Worm (Caenorhabditis elegans): ENCODE results near the gene F20D6.5.

Gene F20D6.5

DNA sequence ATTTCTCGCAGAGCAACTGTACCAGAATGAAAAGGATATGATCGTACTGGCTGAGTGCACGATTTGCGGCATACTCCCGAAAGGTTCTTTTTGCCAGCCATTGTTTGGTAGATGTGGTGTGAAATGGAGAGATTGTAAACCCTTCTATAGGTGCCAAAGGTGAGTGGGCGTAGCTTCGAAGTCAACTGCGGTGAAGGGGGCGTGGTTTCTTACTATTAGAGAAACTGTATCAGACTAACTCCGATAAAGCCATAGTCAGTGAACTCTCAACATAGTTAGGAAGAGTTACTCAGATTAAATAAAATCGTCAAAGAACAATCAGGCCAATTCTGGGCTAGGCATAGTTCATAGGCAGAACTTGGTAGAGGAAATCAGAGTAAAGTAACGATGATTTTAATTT lies 15.6 kb downstream of the F20D6.5 start, which contains the start of gene F20D6.9:
TSS of gene F20D6.9 (minus strand) at position 101 of the 400 bp plus-strand sequence.
- TF ChIP-seq skn-1 (tag; optimal IDR thresholded peaks at IDR 0.05) (no peak), hpl-2 (GFP tag; optimal IDR thresholded peaks at IDR 0.05) (no peak), jun-1 (tag; optimal IDR thresholded peaks at IDR 0.05) (no peak), lin-35 (GFP tag; optimal IDR thresholded peaks at IDR 0.05) (no peak), xbp-1 (tag; optimal IDR thresholded peaks at IDR 0.05) (no peak), hlh-17 (GFP tag; optimal IDR thresholded peaks at IDR 0.05; ENCODE audit: borderline replicate concordance) (no peak), efl-3 (GFP tag; optimal IDR thresholded peaks at IDR 0.05) (no peak), lsy-2 (tag; optimal IDR thresholded peaks at IDR 0.05) (no peak), blmp-1 (tag; optimal IDR thresholded peaks at IDR 0.05) (no peak), dsc-1 (tag; optimal IDR thresholded peaks at IDR 0.05) (no peak), unc-30 (tag; optimal IDR thresholded peaks at IDR 0.05) (no peak), C16A3.4 (tag; optimal IDR thresholded peaks at IDR 0.05) (no peak), ztf-4 (tag; optimal IDR thresholded peaks at IDR 0.05) (no peak)

DNA sequence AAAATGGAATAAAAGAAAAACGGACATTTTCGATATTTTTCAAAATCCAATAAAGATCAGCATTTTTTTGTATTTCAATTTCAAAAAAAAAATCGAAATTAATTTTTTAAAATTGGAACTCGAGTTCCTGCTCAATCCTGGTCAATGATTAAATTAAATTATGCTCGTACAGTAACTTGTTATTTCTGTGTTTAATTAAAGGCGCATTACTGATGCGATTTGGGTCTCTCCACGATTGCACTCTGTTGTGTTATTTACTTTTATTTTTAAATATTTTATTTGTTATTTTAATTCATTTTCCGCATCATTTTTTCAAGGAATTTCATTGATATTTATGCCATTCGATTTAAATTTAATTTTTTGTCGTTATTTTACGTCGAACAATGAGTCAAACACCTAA lies 16.5 kb downstream of the F20D6.5 start:
- no peak for TF ChIP-seq aly-2 (tag; optimal IDR thresholded peaks at IDR 0.05)
- TF ChIP-seq nhr-76 (tag; optimal IDR thresholded peaks at IDR 0.05): no peak
- TF ChIP-seq C04F5.9 (tag; optimal IDR thresholded peaks at IDR 0.05): no peak
- no peak for TF ChIP-seq C34B4.2 (tag; optimal IDR thresholded peaks at IDR 0.05)
- TF ChIP-seq alr-1 (tag; optimal IDR thresholded peaks at IDR 0.05; ENCODE audit: borderline replicate concordance): no peak
- no peak for TF ChIP-seq nhr-47 (tag; optimal IDR thresholded peaks at IDR 0.05)
- no peak for TF ChIP-seq nhr-77 (tag; optimal IDR thresholded peaks at IDR 0.05)
- no peak for TF ChIP-seq rnt-1 (tag; optimal IDR thresholded peaks at IDR 0.05)
- no peak for TF ChIP-seq efl-1 (optimal IDR thresholded peaks at IDR 0.05)
- TF ChIP-seq efl-1 (GFP tag; optimal IDR thresholded peaks at IDR 0.05 in 1 of 2): no peak
- no peak for TF ChIP-seq fkh-10 (GFP tag; optimal IDR thresholded peaks at IDR 0.05)
- TF ChIP-seq pqm-1 (tag; optimal IDR thresholded peaks at IDR 0.05): no peak
- no peak for TF ChIP-seq ceh-82 (tag; optimal IDR thresholded peaks at IDR 0.05)
- TF ChIP-seq lsy-2 (tag; optimal IDR thresholded peaks at IDR 0.05): no peak
- no peak for TF ChIP-seq egl-13 (tag; optimal IDR thresholded peaks at IDR 0.05)
- no peak for TF ChIP-seq hpl-2 (GFP tag; optimal IDR thresholded peaks at IDR 0.05)
- TF ChIP-seq snpc-4 (tag; optimal IDR thresholded peaks at IDR 0.05): no peak
- TF ChIP-seq ces-1 (GFP tag; optimal IDR thresholded peaks at IDR 0.05): no peak
- TF ChIP-seq unc-62 (GFP tag; optimal IDR thresholded peaks at IDR 0.05): no peak

- TF ChIP-seq unc-62 (GFP tag; optimal IDR thresholded peaks at IDR 0.05) (no peak), snu-23 (GFP tag; optimal IDR thresholded peaks at IDR 0.05) (peak; percentile 9), mab-9 (GFP tag; IDR thresholded peaks at IDR 0.05) (no peak), rnt-1 (tag; optimal IDR thresholded peaks at IDR 0.05) (peak; percentile 58), C34B4.2 (tag; optimal IDR thresholded peaks at IDR 0.05) (no peak), nhr-19 (GFP tag; conservative IDR thresholded peaks at IDR 0.05) (peak; percentile 74), blmp-1 (tag; optimal IDR thresholded peaks at IDR 0.05) (peak; percentile 56), tbx-2 (tag; optimal IDR thresholded peaks at IDR 0.05) (no peak), ceh-90 (tag; optimal IDR thresholded peaks at IDR 0.05) (no peak), lir-3 (tag; optimal IDR thresholded peaks at IDR 0.05; ENCODE audit: poor library complexity) (no peak), nhr-12 (tag; optimal IDR thresholded peaks at IDR 0.05) (no peak), skn-1 (tag; optimal IDR thresholded peaks at IDR 0.05) (no peak), unc-98 (GFP tag; IDR thresholded peaks at IDR 0.05) (peak; percentile 42; the same call in 1 of the 2 replicates), nhr-76 (tag; optimal IDR thresholded peaks at IDR 0.05) (no peak), grh-1 (GFP tag; IDR thresholded peaks at IDR 0.05) (no peak), nhr-71 (tag; optimal IDR thresholded peaks at IDR 0.05) (peak; percentile 32), sptf-1 (tag; optimal IDR thresholded peaks at IDR 0.05) (no peak), elt-3 (tag; optimal IDR thresholded peaks at IDR 0.05) (no peak), lin-35 (GFP tag; optimal IDR thresholded peaks at IDR 0.05) (no peak), pag-3 (tag; optimal IDR thresholded peaks at IDR 0.05; ENCODE audit: borderline replicate concordance, insufficient read depth) (no peak), mep-1 (tag; optimal IDR thresholded peaks at IDR 0.05) (peak; percentile 34), ceh-88 (GFP tag; IDR thresholded peaks at IDR 0.05) (0 out of 2 replicates have a peak, but pooled peaks have one; percentile 19), pax-3 (tag; optimal IDR thresholded peaks at IDR 0.05) (no peak), nhr-11 (tag; optimal IDR thresholded peaks at IDR 0.05) (no peak), nhr-47 (tag; optimal IDR thresholded peaks at IDR 0.05) (no peak), vab-15 (tag; optimal IDR thresholded peaks at IDR 0.05) (no peak), hpl-2 (GFP tag; optimal IDR thresholded peaks at IDR 0.05) (no peak), nhr-28 (tag; optimal IDR thresholded peaks at IDR 0.05) (no peak)
These were observed 17.3 kb downstream of the F20D6.5 start, which contains the start of gene srp-7 for ce11 chrV:8178914-8179542. srp-7 (plus strand) TSS chrV:8179126.

Measured in whole organism, L1 larva.